Worm (Caenorhabditis elegans): Measurements from ENCODE around the gene dos-1.

Gene dos-1

ce11 chrIII:9104060-9104459 is 317 bp downstream of the dos-1 start (continued):
- TF ChIP-seq Y105C5A.15 (GFP tag; IDR thresholded peaks at IDR 0.05) (peak; percentile 77; the same call in 1 of the 2 replicates), jun-1 (tag; optimal IDR thresholded peaks at IDR 0.05) (no peak), ama-1 (optimal IDR thresholded peaks at IDR 0.05) (no peak), T20F7.1 (GFP tag; optimal IDR thresholded peaks at IDR 0.05) (peak; percentile 35), zag-1 (tag; optimal IDR thresholded peaks at IDR 0.05) (no peak), zip-11 (GFP tag; IDR thresholded peaks at IDR 0.05) (0 out of 2 replicates have a peak, but pooled peaks have one; percentile 25), lin-15B (tag; optimal IDR thresholded peaks at IDR 0.05) (no peak), ces-1 (GFP tag; optimal IDR thresholded peaks at IDR 0.05) (no peak), nhr-48 (tag; optimal IDR thresholded peaks at IDR 0.05) (peak; percentile 23), unc-39 (tag; optimal IDR thresholded peaks at IDR 0.05) (no peak), nhr-41 (GFP tag; IDR thresholded peaks at IDR 0.05) (0 out of 2 replicates have a peak, but pooled peaks have one; percentile 44), vab-7 (GFP tag; IDR thresholded peaks at IDR 0.05) (peak; percentile 90), lir-3 (tag; optimal IDR thresholded peaks at IDR 0.05) (no peak), F49E8.2 (tag; optimal IDR thresholded peaks at IDR 0.05; ENCODE audit: borderline replicate concordance) (no peak), mdl-1 (tag; optimal IDR thresholded peaks at IDR 0.05) (peak in 1 of 2 experiments; percentile 15), ctbp-1 (GFP tag; IDR thresholded peaks at IDR 0.05) (peak; percentile 68), egl-27 (tag; optimal IDR thresholded peaks at IDR 0.05) (no peak)

DNA sequence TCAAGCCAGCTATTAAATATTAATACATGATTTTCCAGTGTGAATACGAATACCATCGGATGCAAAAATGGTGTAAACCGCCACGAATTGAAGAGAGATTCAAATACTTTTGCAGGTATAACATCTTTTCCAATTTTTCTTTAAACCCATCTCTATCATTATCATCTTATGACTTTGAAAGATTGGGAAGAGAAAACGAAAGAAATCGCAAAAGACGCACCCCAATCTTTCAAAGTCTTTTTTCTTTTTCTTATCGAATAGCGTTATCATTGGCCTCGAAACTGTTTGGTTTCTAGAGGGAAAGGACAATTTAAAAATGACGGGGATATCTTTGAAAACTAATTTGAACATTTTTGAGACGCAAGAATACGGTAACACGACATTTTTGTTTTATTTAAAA is 1.9 kb downstream of the dos-1 start:
- TF ChIP-seq ceh-62 (tag; optimal IDR thresholded peaks at IDR 0.05) (no peak), hlh-30 (tag; optimal IDR thresholded peaks at IDR 0.05; ENCODE audit: insufficient read depth) (peak; percentile 9), mxl-2 (GFP tag; conservative IDR thresholded peaks at IDR 0.05) (no peak), dve-1 (tag; optimal IDR thresholded peaks at IDR 0.05; ENCODE audit: insufficient read depth) (peak; percentile 15), nhr-10 (tag; optimal IDR thresholded peaks at IDR 0.05) (no peak), mes-2 (tag; optimal IDR thresholded peaks at IDR 0.05; ENCODE audit: poor library complexity, severe bottlenecking) (no peak), saeg-2 (GFP tag; IDR thresholded peaks at IDR 0.05) (no peak)

DNA sequence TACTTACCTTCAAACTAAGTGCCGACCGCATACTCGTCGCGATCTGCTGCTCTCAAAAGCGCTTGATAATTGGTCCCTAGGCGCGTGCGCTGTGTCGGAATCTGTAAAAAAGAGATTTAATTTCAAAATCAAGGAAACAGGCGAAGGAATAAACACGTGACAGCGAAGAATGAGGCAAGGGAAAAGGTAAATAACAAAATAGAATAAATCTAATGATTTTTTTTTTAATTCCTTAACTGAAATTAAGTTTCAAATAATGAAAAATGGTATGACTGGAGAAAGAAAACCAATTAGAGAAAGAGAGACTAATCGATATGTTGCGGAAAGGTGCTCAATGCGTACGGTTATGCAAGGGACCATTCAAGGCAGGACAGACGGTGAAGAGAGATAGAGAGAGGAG is 5.4 kb downstream of the dos-1 start, which contains the start of gene cya-1:
TSS of gene cya-1 (minus strand) at position 101 of the 400 bp plus-strand sequence.
- TF ChIP-seq jun-1 (tag; optimal IDR thresholded peaks at IDR 0.05) (no peak), mdt-29 (GFP tag; IDR thresholded peaks at IDR 0.05) (no peak), daf-8 (GFP tag; IDR thresholded peaks at IDR 0.05) (no peak), T20F7.1 (GFP tag; optimal IDR thresholded peaks at IDR 0.05) (no peak), fos-1 (tag; optimal IDR thresholded peaks at IDR 0.05) (no peak), nhr-102 (tag; optimal IDR thresholded peaks at IDR 0.05) (no peak), nhr-111 (GFP tag; optimal IDR thresholded peaks at IDR 0.05) (no peak), lin-15B (tag; optimal IDR thresholded peaks at IDR 0.05) (no peak), unc-130 (GFP tag; optimal IDR thresholded peaks at IDR 0.05) (no peak)

DNA sequence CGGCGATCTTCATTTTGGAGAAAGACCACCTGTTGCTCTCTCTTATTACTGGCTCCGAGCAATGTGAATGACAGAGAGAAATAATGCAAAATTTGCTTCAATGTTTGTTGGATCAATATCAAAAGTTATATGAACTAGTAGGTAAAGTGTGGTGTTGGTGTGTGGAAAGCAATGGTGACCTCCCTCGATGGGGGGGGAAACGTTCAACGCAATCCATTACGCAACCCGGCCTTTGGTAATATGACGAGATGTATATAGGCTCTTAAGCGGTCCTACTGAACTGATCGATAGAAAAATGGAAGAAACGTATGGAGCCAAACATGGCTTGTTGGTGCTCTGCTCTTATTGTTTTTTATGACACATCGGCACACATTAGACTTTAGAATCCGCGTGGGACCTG is 6.0 kb downstream of the dos-1 start:
- TF ChIP-seq Y48G9A.11 (GFP tag; IDR thresholded peaks at IDR 0.05) (no peak), zip-11 (GFP tag; IDR thresholded peaks at IDR 0.05) (no peak), zip-2 (tag; optimal IDR thresholded peaks at IDR 0.05) (no peak), pha-4 (GFP tag; IDR thresholded peaks at IDR 0.05) (no peak), pha-4 (tag; optimal IDR thresholded peaks at IDR 0.05) (no peak), set-16 (GFP tag; IDR thresholded peaks at IDR 0.05) (no peak), unc-39 (tag; optimal IDR thresholded peaks at IDR 0.05) (no peak), madf-9 (GFP tag; conservative IDR thresholded peaks at IDR 0.05) (no peak), hlh-30 (tag; optimal IDR thresholded peaks at IDR 0.05; ENCODE audit: insufficient read depth) (no peak), duxl-1 (tag; optimal IDR thresholded peaks at IDR 0.05; ENCODE audit: poor library complexity) (no peak), ceh-28 (tag; optimal IDR thresholded peaks at IDR 0.05) (no peak), nhr-28 (tag; optimal IDR thresholded peaks at IDR 0.05) (no peak), dmd-8 (GFP tag; IDR thresholded peaks at IDR 0.05) (no peak), attf-4 (tag; optimal IDR thresholded peaks at IDR 0.05) (no peak), ceh-82 (tag; optimal IDR thresholded peaks at IDR 0.05) (no peak), daf-19 (GFP tag; conservative IDR thresholded peaks at IDR 0.05) (no peak), madf-5 (GFP tag; IDR thresholded peaks at IDR 0.05) (no peak)

All from whole organism, L4 larva.